Worm (Caenorhabditis elegans): ENCODE measurements around the gene fipr-9.

DNA sequence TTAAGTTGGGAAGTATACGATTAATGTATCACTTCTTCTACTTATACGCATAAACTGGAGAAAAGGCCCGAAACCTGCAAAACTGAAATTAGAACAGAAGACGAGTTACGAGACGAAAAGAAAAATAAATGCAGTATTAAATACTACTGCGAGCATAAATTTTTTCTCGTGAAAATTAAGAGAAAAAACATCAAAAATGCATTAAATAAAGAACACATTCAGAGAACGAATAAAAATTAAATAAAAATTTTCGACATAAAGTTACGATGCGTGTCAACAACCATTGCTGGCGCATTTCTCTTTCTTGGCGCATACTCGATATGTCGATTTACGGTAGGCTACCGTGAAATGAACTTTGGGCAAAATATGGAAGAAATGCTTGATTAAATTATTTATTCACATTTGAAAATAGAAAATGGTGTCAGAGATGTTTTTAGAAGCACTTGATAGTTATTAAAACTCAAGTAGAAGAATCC, 16.6 kb upstream of the fipr-9 start, which contains the start of the genes ZK856.19 and ZK856.11:
- no peak for TF ChIP-seq K09A11.1 (tag; optimal IDR thresholded peaks at IDR 0.05; ENCODE audit: insufficient read depth)
- TF ChIP-seq pat-9 (tag; optimal IDR thresholded peaks at IDR 0.05): no peak
- no peak for TF ChIP-seq unc-55 (GFP tag; optimal IDR thresholded peaks at IDR 0.05)
- no peak for TF ChIP-seq nhr-232 (tag; optimal IDR thresholded peaks at IDR 0.05)
- TF ChIP-seq tbx-2 (tag; optimal IDR thresholded peaks at IDR 0.05): no peak
- TF ChIP-seq hlh-8 (tag; optimal IDR thresholded peaks at IDR 0.05): no peak
- no peak for TF ChIP-seq fkh-10 (GFP tag; optimal IDR thresholded peaks at IDR 0.05)
- TF ChIP-seq rnt-1 (tag; optimal IDR thresholded peaks at IDR 0.05): no peak
- TF ChIP-seq ceh-9 (tag; optimal IDR thresholded peaks at IDR 0.05): no peak

Data from whole organism, late embryonic.